Worm (Caenorhabditis elegans): ENCODE measurements around the gene Y37D8A.16.
A peak's percentile ranks its signal among the peaks of the same experiment; 100 is the strongest.

The Y37D8A.16 gene

DNA sequence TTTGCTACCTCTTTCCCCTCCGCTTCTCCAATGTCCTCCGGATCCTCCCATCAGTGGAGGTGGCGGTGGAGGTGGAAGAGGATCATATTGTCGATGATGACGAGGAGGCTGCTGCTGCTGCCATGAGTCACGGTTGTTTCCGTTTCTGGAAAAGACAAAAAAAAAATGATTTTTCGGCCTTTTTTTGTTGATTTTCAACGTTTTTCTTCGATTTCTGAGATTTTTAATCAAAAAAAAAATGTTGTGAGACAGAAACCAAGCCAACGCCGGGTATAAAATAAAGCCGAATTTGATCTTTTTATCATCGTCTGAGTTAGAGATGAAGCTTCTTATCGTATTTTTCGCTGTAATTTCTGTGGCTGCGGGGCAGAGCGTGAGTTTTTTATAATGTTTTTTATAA is 11.1 kb upstream of the Y37D8A.16 start, which contains the start of gene Y37D8A.19:
Gene Y37D8A.19 (plus strand): TSS at position 301 of the 400 bp plus-strand sequence.
- TF ChIP-seq tbx-37 (GFP tag; conservative IDR thresholded peaks at IDR 0.05), result no peak

DNA sequence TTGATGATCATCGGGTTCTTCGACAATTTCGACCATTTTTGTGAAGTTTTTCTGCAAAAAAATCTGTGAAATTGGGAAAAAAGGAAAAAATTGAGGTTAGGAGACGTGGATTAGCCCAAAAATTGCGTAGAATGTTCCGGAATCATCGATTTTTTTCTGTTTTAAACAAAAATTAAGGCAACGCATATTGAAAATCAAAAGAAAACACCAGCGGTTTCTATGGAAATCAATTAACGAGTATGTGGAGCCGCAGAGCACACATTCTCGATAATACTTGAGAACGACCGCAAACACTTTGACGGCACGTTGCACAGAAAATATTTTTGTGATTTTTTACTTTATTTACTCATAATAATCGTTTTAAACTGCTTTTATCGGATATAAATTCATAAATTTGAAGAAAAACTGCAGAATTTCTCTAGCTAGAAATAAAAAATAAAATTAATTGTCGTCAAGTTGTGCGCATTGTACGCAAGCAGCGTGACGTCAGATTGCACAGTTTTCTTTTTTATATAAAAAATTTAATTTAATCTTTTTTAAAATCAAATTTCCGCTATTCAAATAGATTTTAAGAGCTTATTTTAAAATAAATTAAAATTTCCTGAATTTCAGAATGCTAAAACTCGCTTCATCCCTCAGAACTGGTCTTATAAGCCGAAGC is 7.6 kb upstream of the Y37D8A.16 start, which contains the start of the genes npp-25 and mrps-10:
Gene npp-25 (minus strand): TSS at position 51 of the 661 bp plus-strand sequence.
Gene mrps-10 (plus strand): TSS at position 611 of the 661 bp plus-strand sequence.
- TF ChIP-seq F13C5.2 (tag; optimal IDR thresholded peaks at IDR 0.05), result peak; percentile 26
- no peak for TF ChIP-seq ama-1 (optimal IDR thresholded peaks at IDR 0.05)

DNA sequence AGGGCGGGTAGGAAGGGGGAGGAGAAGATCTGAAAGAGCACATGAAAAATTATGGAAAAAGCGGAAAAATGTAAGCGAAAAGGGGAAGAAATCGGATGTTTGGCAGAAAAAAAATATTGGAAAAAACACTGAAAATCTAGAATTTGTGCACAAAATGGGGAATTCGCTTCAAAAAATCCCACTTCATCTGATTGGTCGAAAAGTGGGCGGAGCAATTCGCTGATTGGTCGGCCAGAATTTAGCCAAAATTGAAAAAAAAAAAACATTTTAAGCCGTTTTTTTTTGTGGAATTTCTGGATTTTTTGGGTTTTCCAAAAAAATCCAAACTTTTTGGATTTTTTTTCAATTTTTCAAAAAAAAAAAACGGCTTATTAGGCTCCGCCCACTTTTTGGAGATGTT is 2.3 kb upstream of the Y37D8A.16 start:
- TF ChIP-seq tbx-37 (GFP tag; conservative IDR thresholded peaks at IDR 0.05), result no peak
- TF ChIP-seq sea-1 (GFP tag; conservative IDR thresholded peaks at IDR 0.05), result no peak
- TF ChIP-seq tra-4 (tag; optimal IDR thresholded peaks at IDR 0.05), result no peak
- TF ChIP-seq aly-1 (tag; optimal IDR thresholded peaks at IDR 0.05), result no peak
- TF ChIP-seq scrt-1 (GFP tag; IDR thresholded peaks at IDR 0.05), result no peak
- TF ChIP-seq hmbx-1 (tag; optimal IDR thresholded peaks at IDR 0.05), result no peak
- no peak for TF ChIP-seq flt-1 (GFP tag; IDR thresholded peaks at IDR 0.05)

DNA sequence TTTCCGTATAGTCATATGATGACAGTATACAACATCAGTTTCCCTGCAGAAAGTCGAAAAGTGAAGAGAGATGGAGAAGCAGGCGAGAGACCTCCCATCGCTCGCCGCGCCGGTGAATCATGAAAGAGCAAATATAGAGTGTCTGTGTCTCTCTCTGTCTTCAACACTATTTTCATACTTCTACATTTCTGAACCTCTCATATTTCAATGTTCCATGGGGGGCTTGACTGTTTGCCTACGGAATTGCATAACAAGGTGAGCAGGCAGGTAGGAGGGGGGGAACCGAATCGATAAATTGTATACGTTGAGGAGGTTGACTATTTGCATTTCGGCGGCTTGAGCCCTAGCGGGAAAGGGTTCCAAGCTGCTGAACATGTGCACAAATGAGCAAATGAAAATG is 1.4 kb upstream of the Y37D8A.16 start:
- no peak for TF ChIP-seq ceh-13 (GFP tag; optimal IDR thresholded peaks at IDR 0.05)
- TF ChIP-seq hmbx-1 (tag; optimal IDR thresholded peaks at IDR 0.05), result no peak
- no peak for TF ChIP-seq ets-7 (tag; optimal IDR thresholded peaks at IDR 0.05)
- TF ChIP-seq pes-1 (GFP tag; IDR thresholded peaks at IDR 0.05), result no peak
- TF ChIP-seq tra-4 (tag; optimal IDR thresholded peaks at IDR 0.05), result no peak

DNA sequence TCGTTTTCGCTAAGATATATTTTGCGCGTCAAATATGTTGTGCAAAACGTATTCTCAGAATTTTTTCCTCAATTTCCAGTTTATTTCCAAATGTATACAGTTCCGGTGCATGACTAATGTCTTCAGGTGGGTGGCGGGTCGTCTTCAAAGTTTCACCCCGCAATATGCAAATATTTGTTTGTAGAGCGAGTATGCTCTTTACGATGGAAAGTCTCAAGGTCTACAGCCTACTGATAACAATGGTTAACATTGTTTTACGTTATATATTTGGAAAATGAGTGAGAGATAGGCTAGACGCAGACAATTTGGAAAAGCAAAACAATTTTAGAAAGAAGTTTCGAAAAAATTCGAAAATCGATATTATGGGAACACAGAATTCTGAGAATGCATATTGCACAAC is 623 bp downstream of the Y37D8A.16 start:
- TF ChIP-seq hnd-1 (tag; optimal IDR thresholded peaks at IDR 0.05), result no peak
- TF ChIP-seq ceh-13 (GFP tag; optimal IDR thresholded peaks at IDR 0.05), result no peak
- TF ChIP-seq hmbx-1 (tag; optimal IDR thresholded peaks at IDR 0.05), result no peak
- TF ChIP-seq scrt-1 (GFP tag; IDR thresholded peaks at IDR 0.05), result no peak
- TF ChIP-seq tbx-37 (GFP tag; conservative IDR thresholded peaks at IDR 0.05), result no peak
- TF ChIP-seq sea-1 (GFP tag; conservative IDR thresholded peaks at IDR 0.05), result no peak
- no peak for TF ChIP-seq ceh-36 (tag; optimal IDR thresholded peaks at IDR 0.05)
- no peak for TF ChIP-seq B0310.2 (tag; optimal IDR thresholded peaks at IDR 0.05)
- no peak for TF ChIP-seq pes-1 (GFP tag; IDR thresholded peaks at IDR 0.05)

DNA sequence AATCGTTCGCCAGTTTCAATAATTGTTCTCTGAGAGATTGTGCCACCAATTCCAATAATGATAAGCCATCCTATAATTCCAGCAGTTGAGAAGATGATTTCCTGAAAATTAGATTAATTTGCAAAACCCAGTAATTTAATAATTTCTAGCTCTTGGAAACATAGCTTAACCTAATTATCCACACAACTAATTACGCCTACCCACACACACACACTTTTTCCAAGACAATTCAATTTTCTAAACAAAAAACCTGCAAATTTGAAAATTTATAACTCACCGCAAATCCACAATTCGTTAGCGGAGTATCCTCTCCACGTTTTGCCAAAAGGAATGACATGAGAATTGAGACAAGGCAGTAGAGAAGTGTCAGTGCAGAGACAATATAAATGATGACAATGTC is 2.0 kb downstream of the Y37D8A.16 start:
- TF ChIP-seq flt-1 (GFP tag; IDR thresholded peaks at IDR 0.05) (no peak), hnd-1 (tag; optimal IDR thresholded peaks at IDR 0.05) (no peak)

DNA sequence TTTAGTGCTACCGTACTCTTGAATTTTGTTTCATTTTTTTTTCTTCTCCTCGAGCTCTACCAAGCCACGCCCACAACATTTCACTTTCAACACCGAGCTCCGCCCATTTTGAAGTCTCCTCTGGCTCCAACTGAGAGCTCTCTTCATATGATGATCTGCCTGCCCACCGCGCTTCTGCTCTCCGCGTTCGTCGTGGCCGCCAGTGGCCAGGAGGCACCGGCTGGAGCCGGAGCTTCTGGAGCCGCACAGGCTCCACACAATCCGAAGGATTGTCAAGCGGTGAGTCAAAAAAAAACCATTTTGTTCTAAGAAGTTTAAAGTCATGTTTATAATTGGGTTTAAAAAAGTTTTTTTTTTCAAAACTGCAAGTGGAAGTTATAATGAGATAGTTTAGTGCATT is 8.1 kb downstream of the Y37D8A.16 start, which contains the start of gene flp-14:
Gene flp-14 (plus strand): TSS at position 146 of the 400 bp plus-strand sequence.
- TF ChIP-seq aly-1 (tag; optimal IDR thresholded peaks at IDR 0.05), result no peak
- no peak for TF ChIP-seq scrt-1 (GFP tag; IDR thresholded peaks at IDR 0.05)
- no peak for TF ChIP-seq tbx-11 (GFP tag; IDR thresholded peaks at IDR 0.05)
- TF ChIP-seq ceh-36 (tag; optimal IDR thresholded peaks at IDR 0.05), result no peak
- no peak for TF ChIP-seq B0310.2 (tag; optimal IDR thresholded peaks at IDR 0.05)
- TF ChIP-seq flt-1 (GFP tag; IDR thresholded peaks at IDR 0.05), result no peak
- no peak for TF ChIP-seq pes-1 (GFP tag; IDR thresholded peaks at IDR 0.05)
- no peak for TF ChIP-seq tbx-37 (GFP tag; conservative IDR thresholded peaks at IDR 0.05)

DNA sequence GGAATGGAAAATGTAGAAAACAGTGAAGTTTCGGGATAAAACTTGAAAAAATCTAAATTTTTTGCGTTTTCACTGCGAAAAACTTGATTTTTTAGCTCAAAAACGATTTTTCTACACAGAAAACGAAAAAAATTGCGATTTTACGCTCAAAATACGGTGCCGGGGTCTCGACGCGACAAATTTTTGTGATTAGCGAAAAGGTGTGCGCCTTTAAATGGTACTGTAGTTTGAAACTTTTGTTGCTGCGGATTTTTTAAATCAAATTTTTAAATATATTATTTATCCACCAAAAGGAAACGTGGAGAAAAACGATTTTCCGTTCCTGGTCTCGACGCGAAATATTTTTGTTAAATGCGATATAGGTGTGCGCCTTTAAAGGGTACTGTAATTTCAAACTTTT is 11.3 kb downstream of the Y37D8A.16 start:
- no peak for TF ChIP-seq aly-1 (tag; optimal IDR thresholded peaks at IDR 0.05)
- TF ChIP-seq F13C5.2 (tag; optimal IDR thresholded peaks at IDR 0.05), result no peak
- TF ChIP-seq ceh-13 (GFP tag; optimal IDR thresholded peaks at IDR 0.05), result no peak
- no peak for TF ChIP-seq sea-1 (GFP tag; conservative IDR thresholded peaks at IDR 0.05)
- TF ChIP-seq ama-1 (optimal IDR thresholded peaks at IDR 0.05), result no peak
- TF ChIP-seq flt-1 (GFP tag; IDR thresholded peaks at IDR 0.05), result no peak
- no peak for TF ChIP-seq hmbx-1 (tag; optimal IDR thresholded peaks at IDR 0.05)
- no peak for TF ChIP-seq ceh-36 (tag; optimal IDR thresholded peaks at IDR 0.05)
- no peak for TF ChIP-seq tra-4 (tag; optimal IDR thresholded peaks at IDR 0.05)
- no peak for TF ChIP-seq hnd-1 (tag; optimal IDR thresholded peaks at IDR 0.05)
- TF ChIP-seq pes-1 (GFP tag; IDR thresholded peaks at IDR 0.05), result no peak
- TF ChIP-seq tbx-11 (GFP tag; IDR thresholded peaks at IDR 0.05), result no peak
- TF ChIP-seq tbx-37 (GFP tag; conservative IDR thresholded peaks at IDR 0.05), result no peak
- TF ChIP-seq scrt-1 (GFP tag; IDR thresholded peaks at IDR 0.05), result no peak
- no peak for TF ChIP-seq ets-7 (tag; optimal IDR thresholded peaks at IDR 0.05)
- no peak for TF ChIP-seq B0310.2 (tag; optimal IDR thresholded peaks at IDR 0.05)

DNA sequence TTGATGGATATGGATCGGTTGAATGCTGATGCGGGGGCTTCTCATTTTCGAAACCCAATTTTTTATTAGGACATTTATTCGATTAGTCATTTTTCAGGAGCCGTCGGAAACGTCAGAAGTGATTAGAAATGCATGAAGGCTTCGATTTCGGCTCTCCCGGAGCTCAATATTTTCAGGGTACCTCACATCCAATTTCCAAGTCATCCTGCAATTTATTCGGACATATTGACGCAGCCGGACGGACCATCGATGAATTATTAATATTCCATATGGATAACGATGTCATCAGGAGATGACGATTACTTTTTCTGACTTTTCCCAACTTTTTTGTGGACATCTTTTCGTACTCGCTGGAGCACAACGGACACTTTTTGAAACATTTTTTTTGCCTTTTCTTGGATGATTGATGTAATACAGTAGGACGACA is 11.9 kb downstream of the Y37D8A.16 start:
- TF ChIP-seq ceh-36 (tag; optimal IDR thresholded peaks at IDR 0.05) (no peak), tra-4 (tag; optimal IDR thresholded peaks at IDR 0.05) (no peak), ets-7 (tag; optimal IDR thresholded peaks at IDR 0.05) (no peak), scrt-1 (GFP tag; IDR thresholded peaks at IDR 0.05) (no peak), sea-1 (GFP tag; conservative IDR thresholded peaks at IDR 0.05) (no peak), ama-1 (optimal IDR thresholded peaks at IDR 0.05) (no peak), hnd-1 (tag; optimal IDR thresholded peaks at IDR 0.05) (no peak), tbx-37 (GFP tag; conservative IDR thresholded peaks at IDR 0.05) (no peak), hmg-4 (GFP tag; optimal IDR thresholded peaks at IDR 0.05) (no peak), flt-1 (GFP tag; IDR thresholded peaks at IDR 0.05) (no peak), tbx-11 (GFP tag; IDR thresholded peaks at IDR 0.05) (no peak), hmbx-1 (tag; optimal IDR thresholded peaks at IDR 0.05) (no peak), B0310.2 (tag; optimal IDR thresholded peaks at IDR 0.05) (no peak), pes-1 (GFP tag; IDR thresholded peaks at IDR 0.05) (no peak), ceh-13 (GFP tag; optimal IDR thresholded peaks at IDR 0.05) (no peak), F13C5.2 (tag; optimal IDR thresholded peaks at IDR 0.05) (no peak), aly-1 (tag; optimal IDR thresholded peaks at IDR 0.05) (no peak)

Data from whole organism, early embryonic.